Fruit fly (Drosophila melanogaster) whole organism, wandering third instar larva: ENCODE measurements around the gene CG34155.

Source experiments
- Abd-B ChIP-seq: fragments of >200 bp; optimal IDR thresholded peaks from 2 replicates; lab custom pipeline; 2017; ENCODE audit warnings: missing biosample characterization, missing genetic modification characterization
- CG32264 ChIP-seq: fragments of 200-800 bp; sonication (Bioruptor generic); optimal IDR thresholded peaks from 2 replicates; lab custom pipeline; 2016; ENCODE audit warnings: missing biosample characterization, missing genetic modification characterization
- CG9705 ChIP-seq: fragments of 200-800 bp; sonication (Bioruptor generic); optimal IDR thresholded peaks from 2 replicates; lab custom pipeline; 2018; ENCODE audit warnings: missing biosample characterization, mild to moderate bottlenecking, missing genetic modification characterization
- CrebA ChIP-seq: fragments of 200-800 bp; sonication (Bioruptor generic); optimal IDR thresholded peaks from 2 replicates; lab custom pipeline; 2016; ENCODE audit warnings: missing biosample characterization, mild to moderate bottlenecking, missing genetic modification characterization, borderline replicate concordance
- Dfd ChIP-seq: fragments of >200 bp; optimal IDR thresholded peaks from 2 replicates; lab custom pipeline; 2017; ENCODE audit warnings: missing biosample characterization, missing genetic modification characterization
- Dif ChIP-seq: fragments of 200-275, 200-300 bp; sonication (Bioruptor generic); optimal IDR thresholded peaks from 2 replicates; lab custom pipeline; 2018; ENCODE audit warnings: missing biosample characterization, missing genetic modification characterization; ENCODE audit not compliant: partially characterized antibody
- GATAd ChIP-seq: sonication (Bioruptor generic); optimal IDR thresholded peaks from 2 replicates; lab custom pipeline; 2016; ENCODE audit warnings: missing biosample characterization, missing genetic modification characterization
- HLH106 ChIP-seq: fragments of 200-800 bp; optimal IDR thresholded peaks from 3 replicates; lab custom pipeline; 2019; ENCODE audit warnings: missing biosample characterization, mild to moderate bottlenecking, missing genetic modification characterization, moderate library complexity
- Hnf4 ChIP-seq: fragments of 200-800 bp; sonication (Bioruptor generic); optimal IDR thresholded peaks from 2 replicates; lab custom pipeline; 2016; ENCODE audit warnings: missing biosample characterization, mild to moderate bottlenecking, missing genetic modification characterization
- Hr78 ChIP-seq: fragments of >200 bp; optimal IDR thresholded peaks from 2 replicates; lab custom pipeline; 2017; ENCODE audit warnings: missing biosample characterization, missing genetic modification characterization
- Hr83 ChIP-seq: fragments of 200-300 bp; sonication (Bioruptor generic); optimal IDR thresholded peaks from 2 replicates; lab custom pipeline; 2016; ENCODE audit warnings: missing biosample characterization, mild to moderate bottlenecking, missing genetic modification characterization, moderate library complexity; ENCODE audit not compliant: poor library complexity, severe bottlenecking
- Jra ChIP-seq: sonication (Bioruptor generic); optimal IDR thresholded peaks from 2 replicates; lab custom pipeline; 2016; ENCODE audit warnings: missing biosample characterization, missing genetic modification characterization
- Mio ChIP-seq: sonication (Bioruptor generic); optimal IDR thresholded peaks from 2 replicates; lab custom pipeline; 2016; ENCODE audit warnings: missing biosample characterization, missing genetic modification characterization
- Myc ChIP-seq: fragments of >200 bp; optimal IDR thresholded peaks from 2 replicates; lab custom pipeline; 2017
- N ChIP-seq: fragments of >200 bp; optimal IDR thresholded peaks from 2 replicates; lab custom pipeline; 2018; ENCODE audit warnings: missing biosample characterization, missing external identifiers, missing genetic modification characterization
- OdsH ChIP-seq: fragments of 200-800 bp; sonication (Bioruptor generic); optimal IDR thresholded peaks from 2 replicates; lab custom pipeline; 2016; ENCODE audit warnings: missing biosample characterization, mild to moderate bottlenecking, missing genetic modification characterization
- Rel ChIP-seq, 2 experiments: fragments of 200-800 bp; sonication (Bioruptor generic) in 1 of 2; optimal IDR thresholded peaks; 2 replicates in 1 of 2; 3 replicates in 1 of 2; lab custom pipeline; 2016 to 2019; ENCODE audit warnings: mild to moderate bottlenecking in 2 of 2, missing biosample characterization in 2 of 2, missing genetic modification characterization in 2 of 2, moderate library complexity in 1 of 2
- Sp1 ChIP-seq: fragments of 200-800 bp; sonication (Bioruptor generic); optimal IDR thresholded peaks from 3 replicates; lab custom pipeline; 2019; ENCODE audit warnings: missing biosample characterization, mild to moderate bottlenecking, missing genetic modification characterization, moderate library complexity
- Vsx2 ChIP-seq: fragments of 200-300, 225-300 bp; sonication (Bioruptor generic); optimal IDR thresholded peaks from 2 replicates; lab custom pipeline; 2018; ENCODE audit warnings: missing biosample characterization, missing genetic modification characterization; ENCODE audit not compliant: partially characterized antibody
- br ChIP-seq: fragments of 200-800 bp; sonication (Bioruptor generic); optimal IDR thresholded peaks from 2 replicates; lab custom pipeline; 2016; ENCODE audit warnings: missing biosample characterization, missing genetic modification characterization
- brk ChIP-seq: fragments of 200-800 bp; sonication (Bioruptor generic); optimal IDR thresholded peaks from 2 replicates; lab custom pipeline; 2016; ENCODE audit warnings: missing biosample characterization, mild to moderate bottlenecking, missing genetic modification characterization
- dl ChIP-seq, 2 experiments: fragments of 175-275, 200-275 bp in 1 of 2; fragments of 200-275 bp in 1 of 2; sonication (Bioruptor generic); optimal IDR thresholded peaks; lab custom pipeline; 2018; ENCODE audit warnings: mild to moderate bottlenecking in 2 of 2, missing biosample characterization in 2 of 2, missing genetic modification characterization in 2 of 2, moderate library complexity in 2 of 2; ENCODE audit not compliant: partially characterized antibody in 2 of 2, insufficient read depth in 1 of 2
- dmrt93B ChIP-seq: fragments of 200-800 bp; sonication (Bioruptor generic); optimal IDR thresholded peaks from 2 replicates; lab custom pipeline; 2018; ENCODE audit warnings: missing biosample characterization, mild to moderate bottlenecking, missing genetic modification characterization
- dsf ChIP-seq: sonication (Bioruptor generic); optimal IDR thresholded peaks from 2 replicates; lab custom pipeline; 2016; ENCODE audit warnings: missing biosample characterization, missing genetic modification characterization, borderline replicate concordance
- ey ChIP-seq: fragments of 200-800 bp; sonication (Bioruptor generic); optimal IDR thresholded peaks from 2 replicates; lab custom pipeline; 2016; ENCODE audit warnings: missing biosample characterization, missing genetic modification characterization
- foxo ChIP-seq, 2 experiments: fragments of 200-800 bp; sonication (Bioruptor generic); optimal IDR thresholded peaks; 2 replicates in 1 of 2; 3 replicates in 1 of 2; lab custom pipeline; 2016 to 2017; ENCODE audit warnings: missing biosample characterization in 2 of 2, missing genetic modification characterization in 2 of 2
- fru ChIP-seq: fragments of 200-800 bp; sonication (Bioruptor generic); optimal IDR thresholded peaks from 3 replicates; lab custom pipeline; 2016; ENCODE audit warnings: missing biosample characterization, mild to moderate bottlenecking, missing genetic modification characterization
- h ChIP-seq: fragments of 200-800 bp; sonication (Bioruptor generic); optimal IDR thresholded peaks from 3 replicates; lab custom pipeline; 2016; ENCODE audit warnings: missing biosample characterization, mild to moderate bottlenecking, missing genetic modification characterization
- jim ChIP-seq: fragments of 175-275, 200-325 bp; sonication (Bioruptor generic); optimal IDR thresholded peaks from 2 replicates; lab custom pipeline; 2016; ENCODE audit warnings: missing biosample characterization, mild to moderate bottlenecking, missing genetic modification characterization
- lola ChIP-seq: fragments of >200 bp; optimal IDR thresholded peaks from 2 replicates; lab custom pipeline; 2017; ENCODE audit warnings: missing biosample characterization, missing genetic modification characterization
- pan ChIP-seq: fragments of >200 bp; optimal IDR thresholded peaks from 2 replicates; lab custom pipeline; 2017
- psq ChIP-seq: fragments of 200-800 bp; sonication (Bioruptor generic); optimal IDR thresholded peaks from 3 replicates; lab custom pipeline; 2017; ENCODE audit warnings: missing biosample characterization, mild to moderate bottlenecking, missing genetic modification characterization, moderate library complexity
- rgr ChIP-seq: fragments of 200-800 bp; sonication (Bioruptor generic); optimal IDR thresholded peaks from 3 replicates; lab custom pipeline; 2016; ENCODE audit warnings: missing biosample characterization, mild to moderate bottlenecking, missing genetic modification characterization
- sv ChIP-seq: fragments of 200-800 bp; sonication (Bioruptor generic); optimal IDR thresholded peaks from 3 replicates; lab custom pipeline; 2016; ENCODE audit warnings: missing biosample characterization, missing genetic modification characterization
- tai ChIP-seq: sonication (Bioruptor generic); optimal IDR thresholded peaks from 2 replicates; lab custom pipeline; 2016; ENCODE audit warnings: missing biosample characterization, missing genetic modification characterization
- usp ChIP-seq: fragments of >200 bp; optimal IDR thresholded peaks from 2 replicates; lab custom pipeline; 2017; ENCODE audit warnings: missing biosample characterization, missing genetic modification characterization
- woc ChIP-seq: sonication (Bioruptor generic); optimal IDR thresholded peaks from 2 replicates; lab custom pipeline; 2016; ENCODE audit warnings: missing biosample characterization, mild to moderate bottlenecking, missing genetic modification characterization

The CG34155 gene

dm6 chr3R:30536919-30537318, 23.1 kb downstream of the CG34155 start:
- TF ChIP-seq Mio (GFP tag; lab: Kevin White, UChicago) (no peak), GATAd (GFP tag; lab: Kevin White, UChicago) (no peak), tai (GFP tag; lab: Kevin White, UChicago) (no peak), Jra (GFP tag; lab: Kevin White, UChicago) (no peak), psq (no peak), N (no peak), dmrt93B (GFP tag; lab: Kevin White, UChicago) (no peak), CG32264 (GFP tag; lab: Kevin White, UChicago) (no peak), sv (GFP tag; lab: Kevin White, UChicago) (no peak), h (GFP tag; lab: Kevin White, UChicago) (no peak), Hr78 (GFP tag; lab: Kevin White, UChicago) (no peak), dl (GFP tag; optimal IDR thresholded peaks at IDR 0.05; lab: Kevin White, UChicago; ENCODE audit: insufficient read depth in 1 of 2, partially characterized antibody in 2 of 2) (no peak), foxo (GFP tag; optimal IDR thresholded peaks at IDR 0.05; lab: Kevin White, UChicago) (no peak), OdsH (GFP tag; lab: Kevin White, UChicago) (no peak), fru (no peak)

dm6 chr3R:30536432-30536831, 23.6 kb downstream of the CG34155 start:
- TF ChIP-seq Rel (GFP tag; optimal IDR thresholded peaks at IDR 0.05; lab: Kevin White, UChicago) (no peak), Rel (tag; optimal IDR thresholded peaks at IDR 0.05; lab: Kevin White, UChicago) (no peak), Vsx2 (no peak), CG9705 (GFP tag; lab: Kevin White, UChicago) (no peak), jim (GFP tag; lab: Kevin White, UChicago) (no peak), Myc (lab: Kevin White, UChicago) (no peak), CG32264 (GFP tag; lab: Kevin White, UChicago) (no peak), Mio (GFP tag; lab: Kevin White, UChicago) (no peak), brk (no peak), dl (GFP tag; optimal IDR thresholded peaks at IDR 0.05; lab: Kevin White, UChicago; ENCODE audit: insufficient read depth in 1 of 2, partially characterized antibody in 2 of 2) (no peak), usp (GFP tag; lab: Kevin White, UChicago) (no peak), tai (GFP tag; lab: Kevin White, UChicago) (no peak), Dif (GFP tag; lab: Kevin White, UChicago) (no peak), lola (GFP tag; lab: Kevin White, UChicago) (no peak), psq (no peak), Abd-B (GFP tag; lab: Kevin White, UChicago) (no peak), pan (lab: Kevin White, UChicago) (no peak)

DNA sequence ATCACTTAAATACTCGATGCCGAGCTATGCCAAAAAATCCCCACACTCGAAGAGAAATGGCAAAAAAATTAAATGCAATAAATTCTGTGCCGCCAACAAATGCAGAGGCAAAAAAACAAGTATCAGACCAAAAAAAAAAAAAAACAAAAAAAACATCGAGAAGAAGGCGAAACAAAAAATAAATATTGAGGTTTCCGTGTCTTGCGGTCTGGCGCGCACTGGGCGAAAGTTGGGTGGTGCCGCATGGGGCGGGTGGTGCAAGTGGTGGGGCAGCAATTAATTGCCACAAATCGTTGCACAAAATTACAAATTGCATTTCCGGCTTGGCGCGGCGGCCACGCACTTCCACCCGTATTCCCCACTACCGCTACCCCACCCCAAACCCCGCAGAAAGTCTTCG, 25.6 kb downstream of the CG34155 start:
- TF ChIP-seq Rel (GFP tag; optimal IDR thresholded peaks at IDR 0.05; lab: Kevin White, UChicago) (no peak), Rel (tag; optimal IDR thresholded peaks at IDR 0.05; lab: Kevin White, UChicago) (peak; percentile 28), Hr83 (GFP tag; lab: Kevin White, UChicago) (no peak), lola (GFP tag; lab: Kevin White, UChicago) (no peak), brk (no peak), GATAd (GFP tag; lab: Kevin White, UChicago) (no peak), Hr78 (GFP tag; lab: Kevin White, UChicago) (no peak), br (no peak)

DNA sequence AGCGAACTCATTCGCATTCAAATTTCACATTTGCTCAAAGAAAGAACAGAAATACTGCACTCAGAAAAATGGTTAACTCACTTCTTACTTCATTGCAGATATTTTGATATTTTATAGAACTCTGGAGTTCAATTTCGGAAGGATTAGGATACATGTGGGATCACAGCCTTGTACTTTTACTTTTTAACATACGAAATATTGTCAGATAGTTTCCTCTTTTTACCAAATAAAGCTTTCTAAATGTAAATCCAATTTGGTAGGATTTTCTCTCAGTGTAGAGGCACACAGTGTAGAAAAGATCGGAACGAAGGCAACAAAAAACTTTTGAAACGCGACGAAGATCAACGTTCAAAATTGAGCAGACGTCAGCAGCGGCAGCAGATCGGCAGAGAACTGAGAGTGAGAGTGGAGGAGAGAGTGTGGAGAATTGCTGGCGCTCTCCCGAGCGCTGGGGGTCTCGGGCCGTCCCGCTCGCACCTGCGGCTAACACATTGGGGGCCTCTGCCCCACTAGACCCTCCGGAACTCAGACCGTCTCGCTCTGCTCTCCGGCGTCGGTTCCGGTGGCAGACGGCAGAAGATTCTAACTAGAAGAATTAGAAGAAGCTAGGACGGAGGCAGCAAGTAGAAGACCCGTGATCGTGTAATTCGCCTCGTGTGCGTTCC, 27.9 kb downstream of the CG34155 start, which contains the start of gene tmod:
Gene tmod (plus strand): TSS at position 619 of the 665 bp plus-strand sequence.
- TF ChIP-seq fru = peak; percentile 10
- no peak for TF ChIP-seq Sp1 (GFP tag; lab: Kevin White, UChicago)
- TF ChIP-seq Jra (GFP tag; lab: Kevin White, UChicago) = no peak
- TF ChIP-seq Rel (GFP tag; optimal IDR thresholded peaks at IDR 0.05; lab: Kevin White, UChicago) = no peak
- TF ChIP-seq Rel (tag; optimal IDR thresholded peaks at IDR 0.05; lab: Kevin White, UChicago) = no peak
- no peak for TF ChIP-seq CrebA (GFP tag; lab: Kevin White, UChicago)
- TF ChIP-seq HLH106 (tag; lab: Kevin White, UChicago) = peak; percentile 28
- TF ChIP-seq jim (GFP tag; lab: Kevin White, UChicago) = no peak
- TF ChIP-seq usp (GFP tag; lab: Kevin White, UChicago) = no peak
- TF ChIP-seq CG32264 (GFP tag; lab: Kevin White, UChicago) = no peak
- no peak for TF ChIP-seq dsf (GFP tag; lab: Kevin White, UChicago)
- no peak for TF ChIP-seq pan (lab: Kevin White, UChicago)
- TF ChIP-seq Hr83 (GFP tag; lab: Kevin White, UChicago) = no peak
- TF ChIP-seq Abd-B (GFP tag; lab: Kevin White, UChicago) = no peak
- TF ChIP-seq dmrt93B (GFP tag; lab: Kevin White, UChicago) = no peak
- TF ChIP-seq sv (GFP tag; lab: Kevin White, UChicago) = no peak
- TF ChIP-seq CG9705 (GFP tag; lab: Kevin White, UChicago) = no peak
- TF ChIP-seq Hr78 (GFP tag; lab: Kevin White, UChicago) = no peak
- TF ChIP-seq ey (GFP tag; lab: Kevin White, UChicago) = peak; percentile 24
- no peak for TF ChIP-seq Mio (GFP tag; lab: Kevin White, UChicago)
- no peak for TF ChIP-seq Hnf4 (GFP tag; lab: Kevin White, UChicago)
- peak in 1 of 2 experiments; percentile 17 for TF ChIP-seq foxo (GFP tag; optimal IDR thresholded peaks at IDR 0.05; lab: Kevin White, UChicago)
- peak; percentile 5 for TF ChIP-seq br
- TF ChIP-seq GATAd (GFP tag; lab: Kevin White, UChicago) = no peak
- no peak for TF ChIP-seq Dfd (GFP tag; lab: Kevin White, UChicago)
- TF ChIP-seq Dif (GFP tag; lab: Kevin White, UChicago) = peak; percentile 56
- TF ChIP-seq dl (GFP tag; optimal IDR thresholded peaks at IDR 0.05; lab: Kevin White, UChicago; ENCODE audit: insufficient read depth in 1 of 2, partially characterized antibody in 2 of 2) = peak in 1 of 2 experiments; percentile 38
- TF ChIP-seq rgr (GFP tag; lab: Kevin White, UChicago) = no peak
- no peak for TF ChIP-seq Myc (lab: Kevin White, UChicago)
- TF ChIP-seq psq = no peak
- no peak for TF ChIP-seq brk
- TF ChIP-seq lola (GFP tag; lab: Kevin White, UChicago) = no peak
- TF ChIP-seq tai (GFP tag; lab: Kevin White, UChicago) = no peak
- no peak for TF ChIP-seq woc (GFP tag; lab: Kevin White, UChicago)
